Worm (Caenorhabditis elegans): Measurements from ENCODE around the gene rib-1.

DNA sequence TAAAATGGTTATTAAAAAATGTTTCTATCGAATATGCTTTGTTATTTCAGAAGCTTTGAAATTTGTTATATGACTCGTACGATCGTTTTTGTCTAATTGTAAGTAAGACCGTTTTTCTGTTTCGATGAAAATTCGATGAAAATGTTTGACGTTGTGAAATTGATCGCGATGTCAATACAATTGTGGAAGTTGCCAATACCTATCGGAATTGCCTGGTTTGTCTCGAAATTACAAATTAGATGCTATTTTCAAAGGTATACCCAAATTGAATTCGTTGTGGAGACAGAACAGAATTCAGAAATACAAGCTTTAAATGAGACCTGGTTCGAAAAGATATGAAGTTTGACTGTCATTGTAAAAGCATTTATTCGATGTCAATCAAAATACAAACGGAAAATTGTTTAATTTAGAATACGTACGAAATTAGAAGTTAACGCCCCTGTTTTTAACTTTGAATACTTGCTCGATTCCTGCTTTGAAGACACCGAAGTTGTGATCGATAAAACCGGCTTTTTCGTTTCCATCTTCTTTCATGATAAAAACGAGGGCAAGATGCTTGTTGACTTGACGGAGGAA is 24.8 kb downstream of the rib-1 start:
- TF ChIP-seq ama-1 (optimal IDR thresholded peaks at IDR 0.05): no peak
- no peak for TF ChIP-seq ama-1 (GFP tag; optimal IDR thresholded peaks at IDR 0.05)
- no peak for TF ChIP-seq lin-35 (GFP tag; optimal IDR thresholded peaks at IDR 0.05)
- no peak for TF ChIP-seq gei-17 (GFP tag; optimal IDR thresholded peaks at IDR 0.05)
- no peak for TF ChIP-seq hmg-20 (GFP tag; IDR thresholded peaks at IDR 0.05)
- no peak for TF ChIP-seq Y56A3A.18 (GFP tag; IDR thresholded peaks at IDR 0.05)
- TF ChIP-seq egl-44 (GFP tag; IDR thresholded peaks at IDR 0.05): no peak
- no peak for TF ChIP-seq athp-1 (tag; optimal IDR thresholded peaks at IDR 0.05)
- TF ChIP-seq unc-62 (GFP tag; optimal IDR thresholded peaks at IDR 0.05): no peak
- TF ChIP-seq sea-2 (GFP tag; IDR thresholded peaks at IDR 0.05): no peak
- no peak for TF ChIP-seq Y95B8A.8 (GFP tag; IDR thresholded peaks at IDR 0.05)
- no peak for TF ChIP-seq die-1 (tag; optimal IDR thresholded peaks at IDR 0.05)
- TF ChIP-seq ztf-22 (GFP tag; optimal IDR thresholded peaks at IDR 0.05): no peak
- no peak for TF ChIP-seq bed-2 (GFP tag; IDR thresholded peaks at IDR 0.05)
- TF ChIP-seq madf-10 (tag; optimal IDR thresholded peaks at IDR 0.05): no peak

All from whole organism, young adult.